Worm (Caenorhabditis elegans) whole organism, early embryonic: Measurements from ENCODE around the gene R02F2.5.

ENCODE experiments used
- B0310.2 ChIP-seq: sonication (generic microtip); optimal IDR thresholded peaks from 2 replicates; lab custom pipeline; 2016; ENCODE audit warnings: mild to moderate bottlenecking, missing genetic modification characterization, missing compliant biosample characterization
- F13C5.2 ChIP-seq: sonication (generic microtip); optimal IDR thresholded peaks from 2 replicates; lab custom pipeline; 2017; ENCODE audit warnings: mild to moderate bottlenecking, missing genetic modification characterization, inconsistent platforms, missing compliant biosample characterization
- aly-1 ChIP-seq: sonication (generic microtip); optimal IDR thresholded peaks from 2 replicates; lab custom pipeline; 2016; ENCODE audit warnings: missing genetic modification characterization, missing compliant biosample characterization
- ama-1 ChIP-seq: fragments of 150-350 bp; optimal IDR thresholded peaks from 2 replicates; lab custom pipeline; 2014
- ceh-13 ChIP-seq: fragments of 200-800 bp; sonication (Bioruptor generic); optimal IDR thresholded peaks from 2 replicates; lab custom pipeline; 2018; ENCODE audit warnings: mild to moderate bottlenecking, missing genetic modification characterization, missing compliant biosample characterization
- ceh-36 ChIP-seq: sonication (generic microtip); optimal IDR thresholded peaks from 2 replicates; lab custom pipeline; 2016; ENCODE audit warnings: missing genetic modification characterization, inconsistent platforms, missing compliant biosample characterization
- ets-7 ChIP-seq: sonication (generic microtip); optimal IDR thresholded peaks from 2 replicates; lab custom pipeline; 2016; ENCODE audit warnings: missing genotype, missing genetic modification characterization, missing compliant biosample characterization
- flt-1 ChIP-seq: fragments of 200-800 bp; sonication (Bioruptor generic); IDR thresholded peaks from 2 replicates; pipeline ENCODE4 v1.3.6; 2022; ENCODE audit warnings: missing genetic modification characterization, missing compliant biosample characterization
- hmbx-1 ChIP-seq: sonication (generic microtip); optimal IDR thresholded peaks from 2 replicates; lab custom pipeline; 2016; ENCODE audit warnings: mild to moderate bottlenecking, missing genetic modification characterization, missing compliant biosample characterization
- hmg-4 ChIP-seq: fragments of 200-800 bp; sonication (Bioruptor generic); optimal IDR thresholded peaks from 2 replicates; lab custom pipeline; 2018; ENCODE audit warnings: mild to moderate bottlenecking, missing genetic modification characterization, missing compliant biosample characterization
- hnd-1 ChIP-seq: sonication (generic microtip); optimal IDR thresholded peaks from 2 replicates; lab custom pipeline; 2016; ENCODE audit warnings: missing genetic modification characterization, missing compliant biosample characterization
- pes-1 ChIP-seq: fragments of 200-800 bp; sonication (Bioruptor generic); IDR thresholded peaks from 2 replicates; pipeline ENCODE4 v1.3.6; 2022; ENCODE audit warnings: missing genetic modification reagents, missing genetic modification characterization, missing compliant biosample characterization
- scrt-1 ChIP-seq: fragments of 200-800 bp; sonication (Bioruptor generic); IDR thresholded peaks from 2 replicates; pipeline ENCODE4 v1.3.6; 2022; ENCODE audit warnings: missing genetic modification characterization, missing compliant biosample characterization
- sea-1 ChIP-seq: fragments of 200-800 bp; sonication (Bioruptor generic); conservative IDR thresholded peaks from 2 replicates; pipeline ENCODE4 v1.3.6; 2022; ENCODE audit warnings: missing genetic modification characterization, missing compliant biosample characterization
- tbx-11 ChIP-seq: fragments of 200-800 bp; sonication (Bioruptor generic); IDR thresholded peaks from 2 replicates; pipeline ENCODE4 v1.3.6; 2022; ENCODE audit warnings: missing genetic modification characterization, missing compliant biosample characterization
- tbx-37 ChIP-seq: fragments of 200-800 bp; sonication (Bioruptor generic); conservative IDR thresholded peaks from 2 replicates; pipeline ENCODE4 v1.3.6; 2022; ENCODE audit warnings: missing genetic modification reagents, missing genetic modification characterization, missing compliant biosample characterization
- tra-4 ChIP-seq: sonication (generic microtip); optimal IDR thresholded peaks from 2 replicates; lab custom pipeline; 2017; ENCODE audit warnings: missing genetic modification characterization, missing compliant biosample characterization

R02F2.5 gene

DNA sequence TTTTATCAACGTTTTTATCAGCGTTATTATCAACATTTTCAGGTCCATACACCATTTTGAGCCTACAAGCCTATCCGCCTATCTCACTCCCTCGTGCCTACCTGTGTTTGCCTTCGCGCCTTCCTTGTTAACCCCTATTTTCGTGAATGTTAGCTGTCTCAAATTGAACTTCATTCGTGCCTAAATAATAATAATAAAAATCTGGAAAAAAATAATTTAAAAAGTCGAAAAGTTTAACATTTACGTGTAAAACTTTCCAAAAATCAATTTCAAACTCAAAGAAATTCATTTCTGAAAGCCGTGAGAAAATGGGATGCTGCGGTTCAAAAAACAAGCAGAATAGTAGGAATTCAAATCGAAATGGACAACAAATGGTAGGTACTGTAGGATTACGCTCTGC, 1.1 kb upstream of the R02F2.5 start, which contains the start of gene R02F2.10:
TSS of gene R02F2.10 (plus strand) at position 301 of the 400 bp plus-strand sequence.
- TF ChIP-seq hmg-4 (GFP tag; lab: Kevin White, UChicago): no peak
- no peak for TF ChIP-seq ceh-13 (GFP tag; lab: Kevin White, UChicago)
- no peak for TF ChIP-seq hnd-1 (tag; lab: Kevin White, UChicago)
- no peak for TF ChIP-seq tra-4 (tag; lab: Kevin White, UChicago)
- TF ChIP-seq scrt-1 (GFP tag; lab: Robert Waterston, UW): no peak
- no peak for TF ChIP-seq hmbx-1
- TF ChIP-seq ama-1 (lab: Kevin White, UChicago): no peak

DNA sequence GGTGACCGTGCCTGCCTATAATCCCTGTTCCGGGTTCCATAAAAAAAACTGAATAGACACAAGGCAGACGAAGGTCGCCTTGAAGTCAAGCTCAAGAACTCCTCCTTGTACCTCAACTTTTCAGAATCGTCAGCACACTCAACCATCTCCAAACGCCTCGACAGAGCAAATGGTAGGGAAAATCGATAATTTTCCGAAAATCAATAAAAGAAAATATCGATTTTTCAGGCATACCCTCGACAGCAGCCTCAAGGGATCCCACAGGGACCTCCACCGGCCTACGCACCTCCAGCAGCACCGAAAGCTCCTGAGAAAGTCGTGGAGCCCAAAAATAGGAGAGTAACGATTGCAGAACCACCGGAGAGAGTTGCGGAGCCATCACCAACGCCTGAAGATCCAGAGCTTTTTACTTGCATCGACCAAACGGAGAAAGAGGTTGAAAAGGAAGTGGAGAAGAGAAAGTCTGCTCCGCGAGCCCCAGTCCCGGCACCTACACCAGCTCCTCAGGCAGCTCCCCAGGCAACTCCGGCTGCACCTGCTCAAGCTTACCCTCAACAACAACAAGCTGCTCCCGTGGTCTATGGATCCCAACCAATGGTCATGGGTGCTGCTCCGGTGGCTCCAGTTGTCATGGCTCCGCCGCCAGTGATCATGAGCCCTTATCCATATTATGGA, 512 bp downstream of the R02F2.5 start:
- no peak for TF ChIP-seq sea-1 (GFP tag; lab: Robert Waterston, UW)
- no peak for TF ChIP-seq hmbx-1
- TF ChIP-seq tbx-11: 0 out of 2 replicates have a peak, but pooled peaks have one; percentile 7

DNA sequence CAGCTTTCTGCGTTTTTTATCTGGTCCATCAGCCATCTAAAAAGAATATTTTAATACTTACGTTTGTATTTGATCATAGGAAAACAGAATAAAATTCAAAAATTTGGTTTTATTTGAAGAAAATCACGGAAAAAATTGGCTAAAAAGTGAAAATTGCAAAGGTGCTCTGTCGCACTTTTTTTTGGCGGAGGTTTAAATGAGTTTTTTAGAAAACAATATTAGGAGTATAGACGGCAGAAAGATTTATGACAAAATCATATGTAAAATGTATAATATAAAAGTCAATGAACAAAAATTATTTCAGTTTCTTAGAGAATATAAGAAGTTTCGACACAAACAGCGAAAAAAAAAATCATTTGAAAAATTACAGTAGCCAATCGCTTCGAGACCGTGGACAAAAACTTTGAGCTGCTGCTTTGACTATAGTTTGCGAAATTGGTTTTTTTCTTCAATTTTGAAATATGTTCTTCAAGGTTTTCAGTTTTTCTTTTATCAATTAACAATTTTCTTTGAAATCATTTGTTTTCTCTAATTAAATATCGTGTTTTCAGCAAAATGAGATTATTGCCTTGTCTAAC, 4.7 kb downstream of the R02F2.5 start, which contains the start of the genes R02F2.7 and R02F2.4:
TSS of gene R02F2.7 (minus strand) at position 36 of the 578 bp plus-strand sequence.
TSS of gene R02F2.4 (plus strand) at position 552 of the 578 bp plus-strand sequence.
- TF ChIP-seq ceh-13 (GFP tag; lab: Kevin White, UChicago) (no peak), tra-4 (tag; lab: Kevin White, UChicago) (no peak), hnd-1 (tag; lab: Kevin White, UChicago) (no peak), pes-1 (GFP tag; lab: Robert Waterston, UW) (no peak)

DNA sequence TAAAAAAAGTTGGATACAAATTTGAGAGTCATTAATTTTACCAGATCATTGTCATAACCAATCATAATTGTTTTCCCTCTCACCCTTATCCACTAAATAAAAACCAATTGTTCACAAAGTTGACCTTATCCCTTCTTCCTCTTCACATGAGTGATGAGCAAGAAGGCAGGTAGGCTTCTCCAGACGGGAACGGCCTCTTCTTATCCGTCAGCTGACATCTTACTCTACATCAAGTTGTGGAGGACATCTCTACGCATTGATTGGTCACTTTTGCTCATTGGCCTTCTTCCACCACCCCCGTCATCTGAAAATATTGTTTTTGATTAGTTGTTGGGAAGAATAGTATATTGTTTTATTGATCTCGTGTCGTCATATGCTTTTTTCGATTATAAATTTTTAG, 7.2 kb downstream of the R02F2.5 start:
- TF ChIP-seq tbx-37 (GFP tag; lab: Robert Waterston, UW): no peak
- TF ChIP-seq sea-1 (GFP tag; lab: Robert Waterston, UW): no peak
- no peak for TF ChIP-seq hnd-1 (tag; lab: Kevin White, UChicago)
- TF ChIP-seq ceh-13 (GFP tag; lab: Kevin White, UChicago): no peak

DNA sequence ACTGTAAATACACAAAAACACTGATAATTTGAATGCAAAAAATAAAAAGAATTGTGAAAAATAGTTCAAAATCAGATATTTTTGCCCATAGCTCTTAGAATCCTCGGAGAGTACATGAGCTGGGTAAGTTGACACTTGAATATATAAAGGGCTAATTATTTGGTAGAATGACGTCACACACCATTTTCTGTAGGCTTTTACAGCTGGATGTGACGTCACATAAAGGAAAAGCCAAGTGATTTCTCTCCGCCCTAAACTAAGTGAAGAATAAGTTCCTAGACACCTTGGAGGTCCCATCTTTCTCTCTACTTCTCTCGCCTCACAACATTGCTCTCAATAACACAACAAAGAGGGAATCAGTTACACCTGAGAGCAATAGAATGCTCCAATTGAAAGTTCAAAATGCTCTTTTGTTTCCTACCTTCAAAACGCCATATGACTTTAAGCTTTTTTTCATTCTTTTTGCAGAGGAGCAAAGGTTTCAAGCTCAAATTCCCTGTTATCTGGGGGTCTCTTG, 8.0 kb downstream of the R02F2.5 start, which contains the start of gene osg-1:
TSS of gene osg-1 (plus strand) at position 467 of the 517 bp plus-strand sequence.
- TF ChIP-seq sea-1 (GFP tag; lab: Robert Waterston, UW) (no peak), pes-1 (GFP tag; lab: Robert Waterston, UW) (no peak), tbx-37 (GFP tag; lab: Robert Waterston, UW) (no peak), B0310.2 (tag; lab: Kevin White, UChicago) (no peak), F13C5.2 (tag; lab: Kevin White, UChicago) (no peak), ets-7 (tag; lab: Kevin White, UChicago) (no peak), ceh-36 (no peak), hmbx-1 (no peak)

DNA sequence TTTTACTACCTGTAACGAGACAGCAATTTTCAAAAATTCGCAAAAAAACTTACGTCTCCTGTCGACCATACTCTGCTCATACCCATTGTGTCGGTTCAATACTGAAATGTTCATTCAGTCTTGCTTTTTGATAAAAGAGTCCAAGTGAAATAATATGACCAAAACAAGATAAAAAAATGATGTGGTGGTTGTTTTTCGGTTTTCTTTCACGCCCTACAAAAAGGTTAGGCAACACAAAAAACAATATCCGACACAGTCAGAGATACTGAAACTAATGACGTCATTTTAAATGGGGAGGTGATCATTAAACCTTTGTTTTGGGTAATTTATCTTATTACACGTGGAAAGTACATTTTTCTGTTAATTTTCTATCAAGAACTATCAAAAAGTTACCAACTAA, 16.1 kb downstream of the R02F2.5 start, which contains the start of gene R02F2.8:
TSS of gene R02F2.8 (minus strand) at position 101 of the 400 bp plus-strand sequence.
- no peak for TF ChIP-seq B0310.2 (tag; lab: Kevin White, UChicago)

DNA sequence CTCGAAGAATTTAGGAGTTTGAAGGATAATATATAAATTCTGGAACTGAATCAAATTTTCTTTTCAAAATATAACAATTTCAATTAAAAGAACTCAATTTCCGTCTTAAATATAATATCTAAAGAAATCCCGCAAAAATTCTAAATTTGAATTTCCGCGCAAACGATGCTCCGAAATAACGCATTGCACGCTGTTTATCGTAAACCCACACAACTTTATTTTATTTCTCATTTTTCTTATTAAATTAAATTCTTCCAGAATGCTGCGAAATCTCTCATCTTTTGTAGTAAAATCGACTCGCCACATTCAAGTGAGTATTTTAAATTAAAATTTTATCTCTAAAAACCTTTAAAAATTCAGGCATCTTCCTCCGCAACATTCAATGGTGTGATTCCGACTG, 19.9 kb downstream of the R02F2.5 start, which contains the start of gene R02F2.9:
TSS of gene R02F2.9 (plus strand) at position 218 of the 400 bp plus-strand sequence.
- TF ChIP-seq tra-4 (tag; lab: Kevin White, UChicago) (no peak), F13C5.2 (tag; lab: Kevin White, UChicago) (peak; percentile 36), ceh-13 (GFP tag; lab: Kevin White, UChicago) (no peak), hmg-4 (GFP tag; lab: Kevin White, UChicago) (no peak)

DNA sequence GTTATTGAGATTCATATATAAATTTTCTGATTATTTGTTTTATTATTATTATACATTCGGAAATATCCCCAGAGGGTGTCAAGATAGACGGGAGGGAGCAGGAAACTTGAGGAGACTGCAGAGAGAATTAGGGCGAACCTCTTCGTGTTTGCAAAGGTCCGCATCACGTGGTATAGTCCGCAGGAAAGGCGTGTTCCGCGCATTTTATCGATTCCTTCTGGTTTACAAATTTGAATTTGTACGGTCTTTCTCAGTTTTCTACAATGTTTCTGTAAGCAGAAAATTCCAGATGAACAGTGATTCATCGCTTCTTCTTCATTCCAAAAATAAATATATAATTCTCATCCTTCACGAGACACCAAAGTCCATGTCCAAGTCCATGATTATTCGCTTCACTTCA, 20.8 kb downstream of the R02F2.5 start:
- TF ChIP-seq tbx-37 (GFP tag; lab: Robert Waterston, UW) (no peak), tra-4 (tag; lab: Kevin White, UChicago) (no peak), tbx-11 (no peak), ceh-36 (no peak), scrt-1 (GFP tag; lab: Robert Waterston, UW) (no peak), ama-1 (lab: Kevin White, UChicago) (no peak), aly-1 (tag; lab: Kevin White, UChicago) (no peak), hnd-1 (tag; lab: Kevin White, UChicago) (no peak), B0310.2 (tag; lab: Kevin White, UChicago) (no peak), pes-1 (GFP tag; lab: Robert Waterston, UW) (no peak), hmbx-1 (no peak), ets-7 (tag; lab: Kevin White, UChicago) (no peak), F13C5.2 (tag; lab: Kevin White, UChicago) (no peak), ceh-13 (GFP tag; lab: Kevin White, UChicago) (no peak), hmg-4 (GFP tag; lab: Kevin White, UChicago) (no peak), flt-1 (GFP tag; lab: Robert Waterston, UW) (no peak), sea-1 (GFP tag; lab: Robert Waterston, UW) (no peak)
